Fruit fly (Drosophila melanogaster): Measurements from ENCODE around the gene CG42324.

Gene CG42324

DNA sequence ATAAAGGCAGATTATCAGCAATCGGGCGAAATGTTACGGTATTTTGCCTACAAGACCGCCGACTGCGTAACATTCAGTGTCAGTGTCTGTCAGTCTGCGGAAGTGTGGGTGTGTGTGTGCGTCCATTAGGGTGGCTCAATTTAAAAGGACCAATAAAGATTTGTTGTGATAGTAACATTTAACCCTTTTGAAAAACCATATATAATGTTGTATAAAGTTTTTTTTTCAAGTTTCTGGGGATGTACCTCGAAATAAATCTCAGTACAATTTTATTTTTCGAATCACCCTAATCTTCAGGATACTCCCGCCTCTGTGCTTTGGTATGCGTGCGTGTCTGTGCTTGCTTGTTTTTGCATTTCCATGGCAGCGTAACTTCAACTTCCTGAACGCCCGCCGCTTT, 539 bp downstream of the CG42324 start (continued):
- TF ChIP-seq acj6 (GFP tag; optimal IDR thresholded peaks at IDR 0.05) (peak; percentile 57), Smox (GFP tag; optimal IDR thresholded peaks at IDR 0.05) (peak; percentile 33), salr (GFP tag; optimal IDR thresholded peaks at IDR 0.05) (peak in 1 of 2 experiments; percentile 36), CG34406 (GFP tag; optimal IDR thresholded peaks at IDR 0.05) (peak; percentile 15), CG8632 (GFP tag; optimal IDR thresholded peaks at IDR 0.05) (peak; percentile 20), Eip75B (GFP tag; optimal IDR thresholded peaks at IDR 0.05) (peak; percentile 42), Lpt (GFP tag; optimal IDR thresholded peaks at IDR 0.05) (no peak), CG31627 (GFP tag; optimal IDR thresholded peaks at IDR 0.05) (peak; percentile 41), CG15336 (GFP tag; IDR thresholded peaks at IDR 0.05) (0 out of 2 replicates have a peak, but pooled peaks have one; percentile 47), CG11762 (GFP tag; optimal IDR thresholded peaks at IDR 0.05; ENCODE audit: insufficient read depth) (peak; percentile 4), achi (GFP tag; optimal IDR thresholded peaks at IDR 0.05) (peak; percentile 51), Eip93F (GFP tag; optimal IDR thresholded peaks at IDR 0.05) (no peak), spab (GFP tag; optimal IDR thresholded peaks at IDR 0.05) (peak; percentile 58)

DNA sequence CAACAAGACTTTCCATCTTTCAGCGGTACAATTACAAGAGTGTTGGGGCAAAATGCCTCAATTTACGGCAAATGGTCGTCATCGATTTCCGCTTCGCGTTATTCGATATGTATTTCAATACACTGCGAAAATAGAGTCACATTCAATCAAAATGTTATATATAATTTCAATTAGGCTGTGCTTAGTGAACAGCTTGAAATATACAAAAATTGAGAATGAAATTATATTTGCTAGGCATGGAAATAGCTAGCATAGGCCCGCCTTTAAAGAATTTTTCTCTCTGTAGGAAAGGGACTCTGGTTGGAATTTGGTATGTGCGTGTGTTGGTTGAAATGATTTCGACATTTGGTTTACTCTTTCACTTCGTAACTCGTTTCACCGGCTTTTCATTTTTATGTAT, 7.3 kb downstream of the CG42324 start:
- TF ChIP-seq CG10631 (GFP tag; optimal IDR thresholded peaks at IDR 0.05) (no peak), CG1621 (tag; optimal IDR thresholded peaks at IDR 0.05) (no peak), CG6276 (GFP tag; optimal IDR thresholded peaks at IDR 0.05) (no peak), CG6792 (GFP tag; optimal IDR thresholded peaks at IDR 0.05) (no peak), CG32006 (GFP tag; optimal IDR thresholded peaks at IDR 0.05) (peak; percentile 11), CG6808 (GFP tag; optimal IDR thresholded peaks at IDR 0.05) (no peak), net (GFP tag; optimal IDR thresholded peaks at IDR 0.05) (no peak), CG6163 (GFP tag; IDR thresholded peaks at IDR 0.05) (0 out of 3 replicates have a peak, but pooled peaks have one; percentile 29), CG10669 (GFP tag; optimal IDR thresholded peaks at IDR 0.05) (no peak), Eip93F (GFP tag; optimal IDR thresholded peaks at IDR 0.05) (no peak), vri (GFP tag; optimal IDR thresholded peaks at IDR 0.05) (no peak), lz (GFP tag; optimal IDR thresholded peaks at IDR 0.05) (no peak), CG3919 (GFP tag; optimal IDR thresholded peaks at IDR 0.05) (no peak), Hr39 (GFP tag; optimal IDR thresholded peaks at IDR 0.05) (peak; percentile 8), salr (GFP tag; optimal IDR thresholded peaks at IDR 0.05) (no peak), Hr38 (GFP tag; optimal IDR thresholded peaks at IDR 0.05) (no peak), Ets21C (GFP tag; optimal IDR thresholded peaks at IDR 0.05) (no peak), Gug (GFP tag; IDR thresholded peaks at IDR 0.05) (no peak), cyc (GFP tag; optimal IDR thresholded peaks at IDR 0.05) (peak; percentile 5), CG8319 (GFP tag; optimal IDR thresholded peaks at IDR 0.05) (no peak), CG4318 (GFP tag; optimal IDR thresholded peaks at IDR 0.05) (no peak), Eip78C (GFP tag) (peak; percentile 50), Blimp-1 (GFP tag; optimal IDR thresholded peaks at IDR 0.05) (no peak), Ets96B (tag; optimal IDR thresholded peaks at IDR 0.05) (no peak), svp (GFP tag) (no peak), CG31627 (GFP tag; optimal IDR thresholded peaks at IDR 0.05) (peak; percentile 2), OdsH (GFP tag; optimal IDR thresholded peaks at IDR 0.05) (no peak), CG6854 (GFP tag; optimal IDR thresholded peaks at IDR 0.05) (no peak), CG15336 (GFP tag; IDR thresholded peaks at IDR 0.05) (no peak), eg (GFP tag; IDR thresholded peaks at IDR 0.05) (0 out of 3 replicates have a peak, but pooled peaks have one; percentile 9), CG8119 (GFP tag; IDR thresholded peaks at IDR 0.05) (no peak), dac (GFP tag; optimal IDR thresholded peaks at IDR 0.05) (no peak), Met (GFP tag; optimal IDR thresholded peaks at IDR 0.05) (peak; percentile 3), Sox15 (GFP tag; optimal IDR thresholded peaks at IDR 0.05) (no peak), CG7368 (GFP tag; optimal IDR thresholded peaks at IDR 0.05) (no peak), dsx (GFP tag; optimal IDR thresholded peaks at IDR 0.05; ENCODE audit: poor library complexity, severe bottlenecking) (no peak), CG34406 (GFP tag; optimal IDR thresholded peaks at IDR 0.05) (no peak), ss (GFP tag; optimal IDR thresholded peaks at IDR 0.05) (no peak)
